Fruit fly (Drosophila melanogaster) whole organism, prepupa: ENCODE results near the gene Fer1.

Experiments
- Blimp-1 ChIP-seq: fragments of 200-800 bp; sonication (Bioruptor generic); optimal IDR thresholded peaks from 3 replicates; lab custom pipeline; 2017; ENCODE audit warnings: missing biosample characterization, missing genetic modification characterization, mild to moderate bottlenecking, moderate library complexity, missing genetic modification reagents
- CG10631 ChIP-seq: fragments of 200-800 bp; sonication (Bioruptor generic); optimal IDR thresholded peaks from 2 replicates; lab custom pipeline; 2016; ENCODE audit warnings: missing biosample characterization, missing genetic modification characterization
- CG10669 ChIP-seq: fragments of 200-800 bp; sonication (Bioruptor generic); optimal IDR thresholded peaks from 3 replicates; lab custom pipeline; 2018; ENCODE audit warnings: missing biosample characterization, mild to moderate bottlenecking, missing genetic modification characterization, moderate library complexity
- CG11294 ChIP-seq: fragments of 200-800 bp; sonication (Bioruptor generic); IDR thresholded peaks from 2 replicates; pipeline ENCODE4 v1.3.6; 2022; ENCODE audit warnings: missing biosample characterization, missing genetic modification characterization
- CG11762 ChIP-seq: fragments of 200-800 bp; sonication (Bioruptor generic); optimal IDR thresholded peaks from 3 replicates; lab custom pipeline; 2016; ENCODE audit warnings: missing biosample characterization, missing genetic modification characterization; ENCODE audit not compliant: insufficient read depth
- CG11902 ChIP-seq: fragments of 200-800 bp; sonication (Bioruptor generic); optimal IDR thresholded peaks from 3 replicates; lab custom pipeline; 2016; ENCODE audit warnings: missing biosample characterization, missing genetic modification characterization
- CG1621 ChIP-seq: fragments of 200-800 bp; sonication (Bioruptor generic); optimal IDR thresholded peaks from 3 replicates; lab custom pipeline; 2018; ENCODE audit warnings: missing biosample characterization, mild to moderate bottlenecking, missing genetic modification characterization
- CG16779 ChIP-seq: fragments of 200-800 bp; sonication (Bioruptor generic); optimal IDR thresholded peaks from 3 replicates; lab custom pipeline; 2017; ENCODE audit warnings: missing biosample characterization, mild to moderate bottlenecking, missing genetic modification characterization
- CG3032 ChIP-seq: fragments of 200-800 bp; optimal IDR thresholded peaks from 2 replicates; lab custom pipeline; 2019; ENCODE audit warnings: missing biosample characterization, mild to moderate bottlenecking, missing genetic modification characterization, moderate library complexity
- CG32006 ChIP-seq: fragments of 200-800 bp; sonication (Bioruptor generic); optimal IDR thresholded peaks from 3 replicates; lab custom pipeline; 2017; ENCODE audit warnings: missing biosample characterization, mild to moderate bottlenecking, missing genetic modification characterization
- CG34406 ChIP-seq: fragments of 200-800 bp; sonication (Bioruptor generic); optimal IDR thresholded peaks from 3 replicates; lab custom pipeline; 2016; ENCODE audit warnings: missing biosample characterization, missing genetic modification characterization
- CG6163 ChIP-seq: fragments of 200-800 bp; sonication (Bioruptor generic); IDR thresholded peaks from 3 replicates; pipeline ENCODE4 v1.3.6; 2022; ENCODE audit warnings: missing biosample characterization, missing genetic modification characterization
- CG6792 ChIP-seq: fragments of 200-800 bp; sonication (Bioruptor generic); optimal IDR thresholded peaks from 3 replicates; lab custom pipeline; 2016; ENCODE audit warnings: missing biosample characterization, missing genetic modification characterization
- CG6854 ChIP-seq: fragments of 200-800 bp; sonication (Bioruptor generic); optimal IDR thresholded peaks from 2 replicates; lab custom pipeline; 2017; ENCODE audit warnings: missing biosample characterization, mild to moderate bottlenecking, missing genetic modification characterization
- CG7368 ChIP-seq: fragments of 200-800 bp; sonication (Bioruptor generic); optimal IDR thresholded peaks from 3 replicates; lab custom pipeline; 2016; ENCODE audit warnings: missing biosample characterization, missing genetic modification characterization
- CG8119 ChIP-seq: fragments of 200-800 bp; sonication (Bioruptor generic); IDR thresholded peaks from 3 replicates; pipeline ENCODE4 v1.3.6; 2022; ENCODE audit warnings: missing biosample characterization, missing genetic modification characterization
- CG8632 ChIP-seq: fragments of 200-800 bp; sonication (Bioruptor generic); optimal IDR thresholded peaks from 3 replicates; lab custom pipeline; 2016; ENCODE audit warnings: missing biosample characterization, missing genetic modification characterization
- CG9139 ChIP-seq: fragments of 200-800 bp; sonication (Bioruptor generic); optimal IDR thresholded peaks from 3 replicates; lab custom pipeline; 2017; ENCODE audit warnings: missing biosample characterization, mild to moderate bottlenecking, missing genetic modification characterization
- Eip75B ChIP-seq: fragments of 200-800 bp; sonication (Bioruptor generic); optimal IDR thresholded peaks from 3 replicates; lab custom pipeline; 2016; ENCODE audit warnings: missing biosample characterization, missing genetic modification characterization
- Eip78C ChIP-seq: fragments of 200-800 bp; sonication (Bioruptor generic); peaks from one replicate; lab custom pipeline; 2016; ENCODE audit warnings: missing biosample characterization, missing genetic modification characterization
- Ets21C ChIP-seq: fragments of 200-800 bp; sonication (Bioruptor generic); optimal IDR thresholded peaks from 3 replicates; lab custom pipeline; 2016; ENCODE audit warnings: missing biosample characterization, missing genetic modification characterization
- Ets96B ChIP-seq: fragments of 200-800 bp; optimal IDR thresholded peaks from 2 replicates; lab custom pipeline; 2019; ENCODE audit warnings: missing biosample characterization, mild to moderate bottlenecking, missing genetic modification characterization, moderate library complexity
- Hr38 ChIP-seq: sonication (Bioruptor generic); optimal IDR thresholded peaks from 2 replicates; lab custom pipeline; 2016; ENCODE audit warnings: missing biosample characterization, missing genetic modification characterization
- Hr39 ChIP-seq: fragments of 200-800 bp; sonication (Bioruptor generic); optimal IDR thresholded peaks from 2 replicates; lab custom pipeline; 2016; ENCODE audit warnings: missing biosample characterization, missing genetic modification characterization
- Hr4 ChIP-seq: fragments of 200-800 bp; sonication (Bioruptor generic); optimal IDR thresholded peaks from 3 replicates; lab custom pipeline; 2016; ENCODE audit warnings: missing biosample characterization, missing genetic modification characterization
- Lpt ChIP-seq: fragments of 200-800 bp; sonication (Bioruptor generic); optimal IDR thresholded peaks from 3 replicates; lab custom pipeline; 2016; ENCODE audit warnings: missing biosample characterization, missing genetic modification characterization
- OdsH ChIP-seq: fragments of 200-800 bp; sonication (Bioruptor generic); optimal IDR thresholded peaks from 3 replicates; lab custom pipeline; 2016; ENCODE audit warnings: missing biosample characterization, missing genetic modification characterization
- Smox ChIP-seq: fragments of 200-800 bp; sonication (Bioruptor generic); optimal IDR thresholded peaks from 3 replicates; lab custom pipeline; 2016; ENCODE audit warnings: missing biosample characterization, missing genetic modification characterization
- Sox102F ChIP-seq: fragments of 200-800 bp; sonication (Bioruptor generic); optimal IDR thresholded peaks from 2 replicates; lab custom pipeline; 2016; ENCODE audit warnings: missing biosample characterization, mild to moderate bottlenecking, missing genetic modification characterization
- Sox14 ChIP-seq: fragments of 200-800 bp; sonication (Bioruptor generic); optimal IDR thresholded peaks from 3 replicates; lab custom pipeline; 2016; ENCODE audit warnings: missing biosample characterization, missing genetic modification characterization
- Sox15 ChIP-seq: fragments of 200-800 bp; sonication (Bioruptor generic); optimal IDR thresholded peaks from 3 replicates; lab custom pipeline; 2016; ENCODE audit warnings: missing biosample characterization, missing genetic modification characterization
- achi ChIP-seq: fragments of 200-800 bp; sonication (Bioruptor generic); optimal IDR thresholded peaks from 3 replicates; lab custom pipeline; 2016; ENCODE audit warnings: missing biosample characterization, missing genetic modification characterization
- acj6 ChIP-seq: fragments of 200-800 bp; sonication (Bioruptor generic); optimal IDR thresholded peaks from 3 replicates; lab custom pipeline; 2016; ENCODE audit warnings: missing biosample characterization, missing genetic modification characterization
- cyc ChIP-seq: fragments of 200-800 bp; sonication (Bioruptor generic); optimal IDR thresholded peaks from 3 replicates; lab custom pipeline; 2016; ENCODE audit warnings: missing biosample characterization, missing genetic modification characterization
- dac ChIP-seq: fragments of 200-800 bp; sonication (Bioruptor generic); optimal IDR thresholded peaks from 2 replicates; lab custom pipeline; 2017; ENCODE audit warnings: missing biosample characterization, mild to moderate bottlenecking, missing genetic modification characterization
- dsx ChIP-seq: fragments of 200-800 bp; optimal IDR thresholded peaks from 3 replicates; lab custom pipeline; 2019; ENCODE audit warnings: missing biosample characterization, mild to moderate bottlenecking, missing genetic modification characterization, moderate library complexity; ENCODE audit not compliant: poor library complexity, severe bottlenecking
- eg ChIP-seq: fragments of 200-800 bp; sonication (Bioruptor generic); IDR thresholded peaks from 3 replicates; pipeline ENCODE4 v1.3.6; 2022; ENCODE audit warnings: missing biosample characterization, missing genetic modification characterization
- esn ChIP-seq: fragments of 200-800 bp; sonication (Bioruptor generic); optimal IDR thresholded peaks from 2 replicates; lab custom pipeline; 2016; ENCODE audit warnings: missing biosample characterization, mild to moderate bottlenecking, missing genetic modification characterization, moderate library complexity
- fd59A ChIP-seq: fragments of 200-800 bp; sonication (Bioruptor generic); optimal IDR thresholded peaks from 2 replicates; lab custom pipeline; 2017; ENCODE audit warnings: missing biosample characterization, mild to moderate bottlenecking, missing genetic modification characterization, missing genetic modification reagents
- fd85E ChIP-seq: fragments of 200-800 bp; sonication (Bioruptor generic); optimal IDR thresholded peaks from 3 replicates; lab custom pipeline; 2016; ENCODE audit warnings: missing biosample characterization, missing genetic modification characterization
- lz ChIP-seq: fragments of 200-800 bp; sonication (Bioruptor generic); optimal IDR thresholded peaks from 3 replicates; lab custom pipeline; 2016; ENCODE audit warnings: missing biosample characterization, missing genetic modification characterization
- net ChIP-seq: fragments of 200-800 bp; sonication (Bioruptor generic); optimal IDR thresholded peaks from 3 replicates; lab custom pipeline; 2016; ENCODE audit warnings: missing biosample characterization, missing genetic modification characterization
- pdm3 ChIP-seq: fragments of 200-800 bp; sonication (Bioruptor generic); optimal IDR thresholded peaks from 3 replicates; lab custom pipeline; 2016; ENCODE audit warnings: missing biosample characterization, missing genetic modification characterization
- ss ChIP-seq, 2 experiments: fragments of 200-800 bp; sonication (Bioruptor generic); optimal IDR thresholded peaks; 2 replicates in 1 of 2; 3 replicates in 1 of 2; lab custom pipeline; 2017 to 2018; ENCODE audit warnings: mild to moderate bottlenecking in 2 of 2, missing biosample characterization in 2 of 2, missing genetic modification characterization in 2 of 2, moderate library complexity in 1 of 2

The Fer1 gene

DNA sequence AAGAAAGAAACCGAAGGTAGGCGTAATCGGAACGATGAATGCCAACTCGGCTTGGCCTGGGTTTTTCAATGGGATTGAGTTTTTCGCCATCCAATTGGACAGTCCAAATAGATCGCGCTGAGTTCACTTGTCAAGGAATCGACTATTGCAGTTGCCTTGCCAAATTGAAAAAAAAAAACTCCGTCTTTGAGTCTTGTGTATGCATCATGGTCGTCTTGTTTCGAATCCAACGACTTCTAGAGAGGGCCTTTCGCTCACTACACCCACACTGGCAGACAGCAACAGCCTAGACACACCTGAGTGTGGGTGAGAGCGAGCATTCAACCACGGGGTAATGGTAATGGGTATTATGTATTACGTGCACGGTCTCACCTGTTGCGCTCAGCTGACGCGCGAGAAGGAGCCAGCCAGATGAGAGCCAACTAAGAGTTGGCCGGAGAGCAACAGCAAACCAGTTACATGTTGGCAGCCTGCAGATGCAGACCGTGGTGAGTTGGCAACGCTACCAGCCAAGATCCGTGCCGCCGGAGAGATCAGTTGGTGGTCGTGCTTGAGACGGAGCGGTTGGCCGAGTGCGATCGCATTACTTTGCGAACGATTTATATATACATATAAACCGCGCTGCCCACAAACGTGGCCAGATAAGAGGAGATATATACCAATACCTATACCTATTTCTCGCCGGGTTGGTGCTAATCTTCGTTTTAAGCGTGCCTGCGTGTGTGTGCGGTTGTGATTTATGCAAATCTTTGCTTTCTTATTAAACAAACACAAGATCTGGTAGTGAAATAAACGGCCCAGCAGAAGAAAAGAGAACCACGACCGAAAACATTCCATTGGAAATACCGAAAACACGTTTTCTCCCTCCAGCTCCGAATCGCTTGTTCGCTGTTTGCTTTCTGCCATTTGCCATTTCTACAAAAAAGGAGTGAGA is 26.6 kb downstream of the Fer1 start, which contains the start of gene sas (continued):
- TF ChIP-seq Ets96B (no peak), Blimp-1 (peak; percentile 8), Eip78C (GFP tag; lab: Kevin White, UChicago) (peak; percentile 82), CG11762 (GFP tag; lab: Kevin White, UChicago) (no peak), pdm3 (GFP tag; lab: Kevin White, UChicago) (no peak), CG10631 (no peak), net (GFP tag; lab: Kevin White, UChicago) (no peak), Eip75B (GFP tag; lab: Kevin White, UChicago) (peak; percentile 8), Sox102F (GFP tag; lab: Kevin White, UChicago) (no peak), acj6 (GFP tag; lab: Kevin White, UChicago) (no peak), CG1621 (tag; lab: Kevin White, UChicago) (peak; percentile 72), CG7368 (no peak), CG10669 (GFP tag; lab: Kevin White, UChicago) (no peak), esn (peak; percentile 27), CG34406 (GFP tag; lab: Kevin White, UChicago) (no peak), lz (GFP tag; lab: Kevin White, UChicago) (no peak), CG11294 (GFP tag; lab: Robert Waterston, UW) (no peak), Lpt (no peak), achi (GFP tag; lab: Kevin White, UChicago) (no peak), CG8119 (GFP tag; lab: Robert Waterston, UW) (0 out of 3 replicates have a peak, but pooled peaks have one; percentile 32), CG3032 (tag; lab: Kevin White, UChicago) (no peak), dac (GFP tag; lab: Kevin White, UChicago) (no peak), CG6792 (GFP tag; lab: Kevin White, UChicago) (no peak), CG8632 (GFP tag; lab: Kevin White, UChicago) (no peak), OdsH (GFP tag; lab: Kevin White, UChicago) (no peak), Hr38 (GFP tag; lab: Kevin White, UChicago) (no peak), CG11902 (GFP tag; lab: Kevin White, UChicago) (no peak), dsx (GFP tag; lab: Kevin White, UChicago) (peak; percentile 48), fd59A (GFP tag; lab: Kevin White, UChicago) (no peak), CG6854 (GFP tag; lab: Kevin White, UChicago) (peak; percentile 35)

DNA sequence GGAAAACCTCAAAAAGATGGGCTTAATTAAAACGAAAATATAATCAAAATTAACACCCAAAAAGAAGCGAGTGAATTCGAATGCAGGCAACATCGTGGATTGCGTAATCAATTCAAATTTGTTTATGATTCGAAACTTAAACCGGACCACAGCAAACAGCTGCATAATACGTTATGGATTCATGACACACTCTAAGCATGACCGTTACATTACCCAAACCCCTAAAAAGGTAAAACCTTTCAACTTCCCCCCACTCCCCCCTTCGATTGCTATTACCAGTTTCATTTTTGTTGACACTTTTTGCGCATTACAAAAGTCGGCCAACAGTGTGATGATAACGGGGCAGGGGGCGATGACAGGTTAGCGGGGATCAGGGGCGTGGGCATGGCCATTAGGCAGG is 33.9 kb downstream of the Fer1 start:
- TF ChIP-seq eg (GFP tag; lab: Robert Waterston, UW): no peak

DNA sequence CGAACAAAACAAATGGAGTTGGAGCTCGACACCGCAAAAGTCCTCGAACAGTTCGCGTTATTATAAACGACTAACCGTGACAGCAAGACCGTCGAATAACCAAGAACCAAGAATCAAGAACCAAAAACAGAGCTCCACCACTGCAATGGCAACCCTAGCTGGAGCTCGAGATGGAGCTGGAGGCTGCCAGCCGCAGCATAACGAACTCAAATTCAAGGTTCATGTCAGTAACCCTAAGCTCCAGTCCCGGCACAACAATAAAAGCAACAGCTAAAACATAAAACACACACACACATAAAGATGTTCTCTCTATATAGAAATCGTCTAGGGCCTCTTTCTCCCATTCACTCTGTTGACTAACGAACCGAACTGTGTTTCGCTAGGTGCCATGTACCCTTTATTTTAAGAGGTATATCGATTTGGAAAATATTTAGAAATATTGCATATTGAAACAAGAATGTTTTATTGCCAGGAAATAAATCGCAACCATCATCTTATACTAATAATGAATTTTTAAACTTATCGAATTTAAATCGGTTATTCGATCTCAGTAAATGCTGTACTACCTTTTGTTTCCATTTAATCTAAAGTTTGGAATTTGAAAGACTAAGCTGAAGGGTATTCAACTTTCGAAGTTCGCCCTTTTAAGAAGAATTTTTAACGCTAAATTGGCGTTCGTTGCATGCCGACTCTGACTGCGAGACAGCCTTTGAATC is 35.5 kb downstream of the Fer1 start:
- peak; percentile 44 for TF ChIP-seq Hr39
- TF ChIP-seq CG16779 (tag; lab: Kevin White, UChicago): peak; percentile 55
- TF ChIP-seq Sox15 (GFP tag; lab: Kevin White, UChicago): no peak
- TF ChIP-seq CG11294 (GFP tag; lab: Robert Waterston, UW): no peak
- TF ChIP-seq CG10669 (GFP tag; lab: Kevin White, UChicago): peak; percentile 77
- TF ChIP-seq CG6163 (GFP tag; lab: Robert Waterston, UW): 0 out of 3 replicates have a peak, but pooled peaks have one; percentile 17
- no peak for TF ChIP-seq cyc (GFP tag; lab: Kevin White, UChicago)
- TF ChIP-seq CG9139 (GFP tag; lab: Kevin White, UChicago): peak; percentile 57
- peak; percentile 47 for TF ChIP-seq Hr4 (GFP tag; lab: Kevin White, UChicago)
- TF ChIP-seq CG32006 (GFP tag; lab: Kevin White, UChicago): peak; percentile 55
- TF ChIP-seq CG11902 (GFP tag; lab: Kevin White, UChicago): no peak
- peak; percentile 92 for TF ChIP-seq Eip78C (GFP tag; lab: Kevin White, UChicago)
- peak; percentile 30 for TF ChIP-seq Smox
- no peak for TF ChIP-seq fd85E (GFP tag; lab: Kevin White, UChicago)
- peak; percentile 78 for TF ChIP-seq Eip75B (GFP tag; lab: Kevin White, UChicago)
- peak; percentile 79 for TF ChIP-seq Sox14
- peak; percentile 14 for TF ChIP-seq Ets21C (GFP tag; lab: Kevin White, UChicago)
- peak; percentile 34 for TF ChIP-seq CG7368
- TF ChIP-seq Sox102F (GFP tag; lab: Kevin White, UChicago): peak; percentile 6
- peak; percentile 86 to 87 for TF ChIP-seq ss (GFP tag; optimal IDR thresholded peaks at IDR 0.05; lab: Kevin White, UChicago)
- no peak for TF ChIP-seq dac (GFP tag; lab: Kevin White, UChicago)
- peak; percentile 56 for TF ChIP-seq CG1621 (tag; lab: Kevin White, UChicago)
- peak; percentile 83 for TF ChIP-seq dsx (GFP tag; lab: Kevin White, UChicago)
- peak; percentile 69 for TF ChIP-seq OdsH (GFP tag; lab: Kevin White, UChicago)
